Fruit fly (Drosophila melanogaster) whole organism, embryonic: Measurements from ENCODE around the gene kat-60L1.
A peak's percentile ranks its signal among the peaks of the same experiment; 100 is the strongest.

ENCODE experiments used
- Aef1 ChIP-seq: fragments of 200-800 bp; sonication (Bioruptor generic); IDR thresholded peaks from 3 replicates; pipeline ENCODE4 v1.3.6; 2022; ENCODE audit warnings: missing biosample characterization, missing genetic modification characterization
- Bdp1 ChIP-seq: fragments of 200-800 bp; sonication (Bioruptor generic); optimal IDR thresholded peaks from 3 replicates; lab custom pipeline; 2016; ENCODE audit warnings: missing biosample characterization, missing genetic modification characterization
- CG10209 ChIP-seq: fragments of 200-800 bp; sonication (Bioruptor generic); optimal IDR thresholded peaks from 3 replicates; lab custom pipeline; 2017; ENCODE audit warnings: missing biosample characterization, mild to moderate bottlenecking, missing genetic modification characterization, missing genetic modification reagents
- CG11085 ChIP-seq: fragments of 200-800 bp; sonication (Bioruptor generic); IDR thresholded peaks from 2 replicates; pipeline ENCODE4 v1.3.6; 2022; ENCODE audit warnings: missing biosample characterization, missing genetic modification characterization
- CG12236 ChIP-seq: fragments of 200-800 bp; sonication (Bioruptor generic); optimal IDR thresholded peaks from 2 replicates; lab custom pipeline; 2016; ENCODE audit warnings: missing biosample characterization, missing genetic modification characterization
- CG1233 ChIP-seq: fragments of 200-800 bp; sonication (Bioruptor generic); optimal IDR thresholded peaks from 4 replicates; lab custom pipeline; 2018; ENCODE audit warnings: missing biosample characterization, mild to moderate bottlenecking, missing genetic modification characterization
- CG12391 ChIP-seq: fragments of 200-800 bp; sonication (Bioruptor generic); optimal IDR thresholded peaks from 3 replicates; lab custom pipeline; 2018; ENCODE audit warnings: missing biosample characterization, mild to moderate bottlenecking, missing genetic modification characterization, moderate library complexity
- CG13296 ChIP-seq: fragments of 200-800 bp; sonication (Bioruptor generic); optimal IDR thresholded peaks from 3 replicates; lab custom pipeline; 2018; ENCODE audit warnings: missing biosample characterization, mild to moderate bottlenecking, missing genetic modification characterization
- CG15514 ChIP-seq: fragments of 200-800 bp; sonication (Bioruptor generic); optimal IDR thresholded peaks from 3 replicates; lab custom pipeline; 2017; ENCODE audit warnings: missing biosample characterization, missing genetic modification characterization, mild to moderate bottlenecking, moderate library complexity, missing genetic modification reagents
- CG15696 ChIP-seq: fragments of 200-800 bp; sonication (Bioruptor generic); optimal IDR thresholded peaks from 2 replicates; lab custom pipeline; 2019; ENCODE audit warnings: missing biosample characterization, mild to moderate bottlenecking, missing genetic modification characterization, moderate library complexity
- CG1602 ChIP-seq: fragments of 200-800 bp; sonication (Bioruptor generic); optimal IDR thresholded peaks from 3 replicates; lab custom pipeline; 2016; ENCODE audit warnings: missing biosample characterization, missing genetic modification characterization
- CG17829 ChIP-seq: fragments of 200-800 bp; optimal IDR thresholded peaks from 2 replicates; lab custom pipeline; 2019; ENCODE audit warnings: missing biosample characterization, mild to moderate bottlenecking, missing genetic modification characterization, moderate library complexity
- CG18262 ChIP-seq: fragments of 200-800 bp; optimal IDR thresholded peaks from 3 replicates; lab custom pipeline; 2019; ENCODE audit warnings: missing biosample characterization, mild to moderate bottlenecking, missing genetic modification characterization, moderate library complexity
- CG2678 ChIP-seq: fragments of 200-800 bp; sonication (Bioruptor generic); optimal IDR thresholded peaks from 3 replicates; lab custom pipeline; 2019; ENCODE audit warnings: missing biosample characterization, mild to moderate bottlenecking, missing genetic modification characterization, moderate library complexity
- CG3726 ChIP-seq: fragments of 200-800 bp; sonication (Bioruptor generic); IDR thresholded peaks from 3 replicates; pipeline ENCODE4, ENCODE4 v1.3.6; 2022; ENCODE audit warnings: missing biosample characterization, missing genetic modification characterization
- CG3838 ChIP-seq: fragments of 200-800 bp; sonication (Bioruptor generic); optimal IDR thresholded peaks from 3 replicates; lab custom pipeline; 2016; ENCODE audit warnings: missing biosample characterization, missing genetic modification characterization
- CG4404 ChIP-seq: fragments of 200-800 bp; sonication (Bioruptor generic); IDR thresholded peaks from 2 replicates; pipeline ENCODE4 v1.3.6; 2022; ENCODE audit warnings: missing biosample characterization, missing genetic modification characterization
- CG6272 ChIP-seq: fragments of 200-800 bp; sonication (Bioruptor generic); IDR thresholded peaks from 2 replicates; pipeline ENCODE4 v1.3.6; 2022; ENCODE audit warnings: missing biosample characterization, missing genetic modification characterization
- CG8924 ChIP-seq: fragments of 200-800 bp; optimal IDR thresholded peaks from 3 replicates; lab custom pipeline; 2019; ENCODE audit warnings: missing biosample characterization, mild to moderate bottlenecking, missing genetic modification characterization, moderate library complexity
- CG9215 ChIP-seq: fragments of 200-800 bp; sonication (Bioruptor generic); IDR thresholded peaks from 2 replicates; pipeline ENCODE4 v1.3.6; 2022; ENCODE audit warnings: missing biosample characterization, missing genetic modification characterization
- Camta ChIP-seq: fragments of 200-800 bp; sonication (Bioruptor generic); optimal IDR thresholded peaks from 2 replicates; lab custom pipeline; 2016; ENCODE audit warnings: missing biosample characterization, missing genetic modification characterization
- Dek ChIP-seq: fragments of 200-800 bp; sonication (Bioruptor generic); optimal IDR thresholded peaks from 3 replicates; lab custom pipeline; 2019; ENCODE audit warnings: missing biosample characterization, mild to moderate bottlenecking, missing genetic modification characterization, moderate library complexity
- H15 ChIP-seq: fragments of 200-800 bp; sonication (Bioruptor generic); IDR thresholded peaks from 3 replicates; pipeline ENCODE4 v1.3.6; 2022; ENCODE audit warnings: missing biosample characterization, missing genetic modification characterization
- H2.0 ChIP-seq: fragments of 200-800 bp; sonication (Bioruptor generic); IDR thresholded peaks from 2 replicates; pipeline ENCODE4 v1.3.6; 2022; ENCODE audit warnings: missing biosample characterization, missing genetic modification characterization
- HLH54F ChIP-seq: fragments of 200-800 bp; sonication (Bioruptor generic); optimal IDR thresholded peaks from 3 replicates; lab custom pipeline; 2016; ENCODE audit warnings: missing biosample characterization, missing genetic modification characterization
- HmgZ ChIP-seq: fragments of 200-800 bp; sonication (Bioruptor generic); optimal IDR thresholded peaks from 2 replicates; lab custom pipeline; 2018; ENCODE audit warnings: missing biosample characterization, mild to moderate bottlenecking, missing genetic modification characterization
- Hmr ChIP-seq: fragments of 200-800 bp; sonication (Bioruptor generic); optimal IDR thresholded peaks from 3 replicates; lab custom pipeline; 2017; ENCODE audit warnings: mild to moderate bottlenecking, missing biosample characterization, missing genetic modification reagents, missing genetic modification characterization
- NC2α ChIP-seq: fragments of 200-800 bp; sonication (Bioruptor generic); optimal IDR thresholded peaks from 2 replicates; lab custom pipeline; 2016; ENCODE audit warnings: missing biosample characterization, missing genetic modification characterization
- Oli ChIP-seq: fragments of 200-800 bp; sonication (Bioruptor generic); optimal IDR thresholded peaks from 2 replicates; lab custom pipeline; 2018; ENCODE audit warnings: missing biosample characterization, mild to moderate bottlenecking, missing genetic modification characterization, moderate library complexity
- Ptx1 ChIP-seq: fragments of 200-800 bp; sonication (Bioruptor generic); IDR thresholded peaks from 2 replicates; pipeline ENCODE4 v1.3.6; 2022; ENCODE audit warnings: missing biosample characterization, missing genetic modification characterization
- Rx ChIP-seq: fragments of 200-800 bp; sonication (Bioruptor generic); IDR thresholded peaks from 2 replicates; pipeline ENCODE4 v1.3.6; 2022; ENCODE audit warnings: missing biosample characterization, missing genetic modification characterization
- Usf ChIP-seq: fragments of 200-800 bp; sonication (Bioruptor generic); optimal IDR thresholded peaks from 2 replicates; lab custom pipeline; 2017; ENCODE audit warnings: missing genotype, missing biosample characterization, missing genetic modification characterization
- ap ChIP-seq: fragments of 200-800 bp; sonication (Bioruptor generic); IDR thresholded peaks from 2 replicates; pipeline ENCODE4 v1.3.6; 2022; ENCODE audit warnings: missing biosample characterization, missing genetic modification characterization
- ato ChIP-seq: fragments of 200-800 bp; sonication (Bioruptor generic); IDR thresholded peaks from 2 replicates; pipeline ENCODE4 v1.3.6; 2022; ENCODE audit warnings: missing biosample characterization, missing genetic modification characterization; ENCODE audit not compliant: partially characterized antibody
- az2 ChIP-seq: fragments of 200-800 bp; sonication (Bioruptor generic); optimal IDR thresholded peaks from 3 replicates; lab custom pipeline; 2016; ENCODE audit warnings: missing biosample characterization, missing genetic modification characterization
- bowl ChIP-seq: fragments of 200-800 bp; sonication (Bioruptor generic); IDR thresholded peaks from 2 replicates; pipeline ENCODE4 v1.3.6; 2022; ENCODE audit warnings: missing biosample characterization, missing genetic modification characterization
- crc ChIP-seq: fragments of 200-800 bp; sonication (Bioruptor generic); optimal IDR thresholded peaks from 2 replicates; lab custom pipeline; 2016; ENCODE audit warnings: missing biosample characterization, missing genetic modification characterization
- gcm2 ChIP-seq: fragments of 200-800 bp; sonication (Bioruptor generic); optimal IDR thresholded peaks from 2 replicates; lab custom pipeline; 2016; ENCODE audit warnings: missing biosample characterization, missing genetic modification characterization
- grn ChIP-seq: fragments of 200-800 bp; sonication (Bioruptor generic); optimal IDR thresholded peaks from 3 replicates; lab custom pipeline; 2017; ENCODE audit warnings: missing biosample characterization, missing genetic modification characterization
- kah ChIP-seq: fragments of 200-800 bp; sonication (Bioruptor generic); optimal IDR thresholded peaks from 2 replicates; lab custom pipeline; 2018; ENCODE audit warnings: missing biosample characterization, mild to moderate bottlenecking, missing genetic modification characterization
- knrl ChIP-seq: fragments of 200-800 bp; sonication (Bioruptor generic); IDR thresholded peaks from 3 replicates; pipeline ENCODE4 v1.3.6; 2022; ENCODE audit warnings: missing biosample characterization, missing genetic modification characterization; ENCODE audit not compliant: partially characterized antibody
- maf-S ChIP-seq: fragments of 200-800 bp; sonication (Bioruptor generic); optimal IDR thresholded peaks from 2 replicates; lab custom pipeline; 2016; ENCODE audit warnings: missing biosample characterization, missing genetic modification characterization
- nerfin-2 ChIP-seq: fragments of 200-800 bp; sonication (Bioruptor generic); IDR thresholded peaks from 2 replicates; pipeline ENCODE4 v1.3.6; 2022; ENCODE audit warnings: missing biosample characterization, missing genetic modification characterization; ENCODE audit not compliant: partially characterized antibody
- p53 ChIP-seq: fragments of 200-800 bp; sonication (Bioruptor generic); optimal IDR thresholded peaks from 2 replicates; lab custom pipeline; 2016; ENCODE audit warnings: missing biosample characterization, missing genetic modification characterization
- pzg ChIP-seq: fragments of 200-800 bp; sonication (Bioruptor generic); optimal IDR thresholded peaks from 3 replicates; lab custom pipeline; 2018; ENCODE audit warnings: missing biosample characterization, mild to moderate bottlenecking, missing genetic modification characterization, moderate library complexity
- salm ChIP-seq: fragments of 200-800 bp; sonication (Bioruptor generic); optimal IDR thresholded peaks from 2 replicates; lab custom pipeline; 2018; ENCODE audit warnings: missing biosample characterization, mild to moderate bottlenecking, missing genetic modification characterization
- sd ChIP-seq: fragments of 200-800 bp; sonication (Bioruptor generic); optimal IDR thresholded peaks from 3 replicates; lab custom pipeline; 2018; ENCODE audit warnings: missing biosample characterization, mild to moderate bottlenecking, missing genetic modification characterization, moderate library complexity
- toy ChIP-seq: fragments of 200-800 bp; sonication (Bioruptor generic); IDR thresholded peaks from 2 replicates; pipeline ENCODE4 v1.3.6; 2022; ENCODE audit warnings: missing biosample characterization, missing genetic modification characterization
- trem ChIP-seq: fragments of 200-800 bp; optimal IDR thresholded peaks from 3 replicates; lab custom pipeline; 2019; ENCODE audit warnings: missing biosample characterization, mild to moderate bottlenecking, missing genetic modification characterization, moderate library complexity
- usp ChIP-seq: fragments of >200 bp; optimal IDR thresholded peaks from 2 replicates; lab custom pipeline; 2017; ENCODE audit warnings: missing biosample characterization, missing genetic modification characterization
- z ChIP-seq: fragments of 200-800 bp; sonication (Bioruptor generic); IDR thresholded peaks from 3 replicates; pipeline ENCODE4 v1.3.6; 2022; ENCODE audit warnings: missing biosample characterization, missing genetic modification characterization
- zfh2 ChIP-seq: fragments of 200-800 bp; sonication (Bioruptor generic); optimal IDR thresholded peaks from 2 replicates; lab custom pipeline; 2016; ENCODE audit warnings: missing biosample characterization, missing genetic modification characterization

The kat-60L1 gene

dm6 chr3R:5824456-5824855 lies 42.9 kb downstream of the kat-60L1 start, which contains the start of the genes Sec20 and dgrn (continued):
- TF ChIP-seq sd (tag; lab: Kevin White, UChicago) (peak; percentile 75), CG6272 (peak; percentile 73), H2.0 (GFP tag; lab: Robert Waterston, UW) (peak; percentile 41; the same call in 1 of the 2 replicates), maf-S (GFP tag; lab: Kevin White, UChicago) (no peak), CG8924 (peak; percentile 73), ato (peak; percentile 80; the same call in 1 of the 2 replicates), Bdp1 (GFP tag; lab: Kevin White, UChicago) (no peak), HmgZ (tag; lab: Kevin White, UChicago) (peak; percentile 62), knrl (GFP tag; lab: Robert Waterston, UW) (peak; percentile 97), Aef1 (GFP tag; lab: Robert Waterston, UW) (peak; percentile 52; the same call in 2 of the 3 replicates), CG12391 (peak; percentile 88), CG13296 (GFP tag; lab: Kevin White, UChicago) (peak; percentile 38), CG12236 (no peak), CG1602 (peak; percentile 65), az2 (peak; percentile 70), usp (GFP tag; lab: Kevin White, UChicago) (no peak), ap (GFP tag; lab: Robert Waterston, UW) (no peak), HLH54F (peak; percentile 23), CG18262 (tag; lab: Kevin White, UChicago) (peak; percentile 72), Ptx1 (peak; percentile 75), CG3726 (GFP tag; lab: Robert Waterston, UW) (no peak), CG10209 (GFP tag; lab: Kevin White, UChicago) (peak; percentile 41), Dek (peak; percentile 62), CG2678 (tag; lab: Kevin White, UChicago) (no peak), toy (GFP tag; lab: Robert Waterston, UW) (no peak; the same call in 1 of the 2 replicates), p53 (GFP tag; lab: Kevin White, UChicago) (no peak), NC2α (GFP tag; lab: Kevin White, UChicago) (no peak), crc (GFP tag; lab: Kevin White, UChicago) (no peak), kah (GFP tag; lab: Kevin White, UChicago) (no peak), Usf (GFP tag; lab: Kevin White, UChicago) (no peak), CG17829 (tag; lab: Kevin White, UChicago) (peak; percentile 80), CG15696 (tag; lab: Kevin White, UChicago) (peak; percentile 80), CG1233 (GFP tag; lab: Kevin White, UChicago) (peak; percentile 13), Rx (GFP tag; lab: Robert Waterston, UW) (0 out of 2 replicates have a peak, but pooled peaks have one; percentile 25), Oli (tag; lab: Kevin White, UChicago) (peak; percentile 26), CG9215 (GFP tag; lab: Robert Waterston, UW) (peak; percentile 58), grn (GFP tag; lab: Kevin White, UChicago) (no peak), CG3838 (GFP tag; lab: Kevin White, UChicago) (no peak), CG4404 (GFP tag; lab: Robert Waterston, UW) (peak; percentile 53), pzg (GFP tag; lab: Kevin White, UChicago) (peak; percentile 77), gcm2 (GFP tag; lab: Kevin White, UChicago) (no peak), z (GFP tag; lab: Robert Waterston, UW) (no peak), Hmr (GFP tag; lab: Kevin White, UChicago) (peak; percentile 70), bowl (GFP tag; lab: Robert Waterston, UW) (no peak), nerfin-2 (GFP tag; lab: Robert Waterston, UW) (peak; percentile 84), Camta (GFP tag; lab: Kevin White, UChicago) (no peak), H15 (GFP tag; lab: Robert Waterston, UW) (no peak; the same call in 2 of the 3 replicates), zfh2 (GFP tag; lab: Kevin White, UChicago) (peak; percentile 55), salm (no peak), CG11085 (GFP tag; lab: Robert Waterston, UW) (no peak), CG15514 (GFP tag; lab: Kevin White, UChicago) (peak; percentile 64), trem (tag; lab: Kevin White, UChicago) (peak; percentile 95)
